Worm (Caenorhabditis elegans): ENCODE results near the gene erd-2.2.

DNA sequence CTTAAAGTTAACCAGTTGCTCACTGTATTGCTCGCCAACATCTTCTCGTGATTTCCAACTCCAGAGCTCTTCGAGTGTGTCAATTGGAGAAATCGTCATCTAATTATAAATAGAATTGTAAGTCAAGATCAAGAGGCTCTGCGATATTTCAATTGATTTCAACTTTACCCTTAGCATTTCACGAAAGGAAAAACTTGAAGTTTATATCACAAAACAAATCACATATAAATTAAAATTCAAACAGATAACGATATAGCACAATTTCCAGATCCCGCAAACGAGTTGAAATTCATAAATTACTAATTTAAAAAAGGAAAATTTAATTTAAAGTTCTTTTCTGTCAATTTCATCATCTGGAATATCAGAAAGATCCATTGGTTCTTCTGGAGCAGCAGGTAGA lies 38.4 kb upstream of the erd-2.2 start, which contains the start of gene eng-1:
- TF ChIP-seq nhr-48 (tag; optimal IDR thresholded peaks at IDR 0.05) (no peak), ceh-28 (tag; optimal IDR thresholded peaks at IDR 0.05) (no peak), ZK546.5 (tag; optimal IDR thresholded peaks at IDR 0.05) (no peak), unc-62 (GFP tag; optimal IDR thresholded peaks at IDR 0.05 in 1 of 2) (no peak), unc-62 (tag; optimal IDR thresholded peaks at IDR 0.05) (no peak), dmd-9 (GFP tag; IDR thresholded peaks at IDR 0.05) (no peak), nhr-237 (tag; optimal IDR thresholded peaks at IDR 0.05) (no peak), zfp-3 (GFP tag; conservative IDR thresholded peaks at IDR 0.05) (no peak)

All from whole organism, L4 larva.